Fruit fly (Drosophila melanogaster): Measurements from ENCODE around the gene CG9698.

Gene CG9698

DNA sequence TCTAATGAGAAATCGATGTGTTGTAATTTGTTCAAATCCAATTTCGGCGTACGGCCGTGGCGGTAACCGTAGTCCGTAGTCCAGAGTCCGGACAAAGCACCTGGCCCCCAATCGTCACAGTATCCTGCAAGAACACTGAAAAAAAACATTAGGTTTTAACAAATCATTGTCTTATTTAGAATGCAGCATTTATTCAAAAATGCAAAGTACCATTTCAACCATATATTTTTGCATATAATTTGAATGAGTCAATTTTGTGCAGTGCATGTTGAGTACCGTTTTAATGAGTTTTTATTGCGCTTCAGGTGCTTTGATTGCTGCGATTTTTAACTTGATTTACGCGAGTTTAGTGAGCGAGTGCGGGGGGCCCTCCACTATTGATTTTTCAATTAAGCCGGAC is 46.6 kb downstream of the CG9698 start (continued):
- no peak for TF ChIP-seq gcm (GFP tag; optimal IDR thresholded peaks at IDR 0.05)
- TF ChIP-seq trh (GFP tag; optimal IDR thresholded peaks at IDR 0.05) = no peak
- TF ChIP-seq CG2889 (GFP tag; IDR thresholded peaks at IDR 0.05) = no peak
- peak; percentile 10 for TF ChIP-seq CG1603 (tag; optimal IDR thresholded peaks at IDR 0.05)
- no peak for TF ChIP-seq sim (GFP tag; IDR thresholded peaks at IDR 0.05)
- peak; percentile 40; the same call in 1 of the 2 replicates for TF ChIP-seq onecut (GFP tag; IDR thresholded peaks at IDR 0.05)
- no peak for TF ChIP-seq CG7745 (tag; optimal IDR thresholded peaks at IDR 0.05)
- no peak for TF ChIP-seq Gsc (GFP tag; IDR thresholded peaks at IDR 0.05)
- peak; percentile 56 for TF ChIP-seq Med (GFP tag)
- no peak for TF ChIP-seq slp2 (GFP tag; optimal IDR thresholded peaks at IDR 0.05)
- no peak for TF ChIP-seq Doc3 (GFP tag; IDR thresholded peaks at IDR 0.05; ENCODE audit: partially characterized antibody)
- no peak for TF ChIP-seq CG8089 (GFP tag; optimal IDR thresholded peaks at IDR 0.05)
- no peak for TF ChIP-seq CG11695 (GFP tag; IDR thresholded peaks at IDR 0.05)
- no peak for TF ChIP-seq CG6175 (GFP tag; IDR thresholded peaks at IDR 0.05)
- no peak for TF ChIP-seq vvl (GFP tag; IDR thresholded peaks at IDR 0.05)
- TF ChIP-seq aop (GFP tag; IDR thresholded peaks at IDR 0.05) = no peak
- TF ChIP-seq CG4854 (GFP tag; optimal IDR thresholded peaks at IDR 0.05) = no peak
- no peak for TF ChIP-seq tll (GFP tag; optimal IDR thresholded peaks at IDR 0.05)
- no peak for TF ChIP-seq CG18764 (GFP tag; optimal IDR thresholded peaks at IDR 0.05)
- TF ChIP-seq CG7786 (GFP tag; optimal IDR thresholded peaks at IDR 0.05) = no peak
- no peak for TF ChIP-seq dmrt99B (tag; optimal IDR thresholded peaks at IDR 0.05)
- TF ChIP-seq CG13287 (GFP tag; IDR thresholded peaks at IDR 0.05; ENCODE audit: partially characterized antibody) = no peak
- no peak for TF ChIP-seq hb (GFP tag; IDR thresholded peaks at IDR 0.05; ENCODE audit: partially characterized antibody)
- TF ChIP-seq vfl (GFP tag; optimal IDR thresholded peaks at IDR 0.05) = no peak
- TF ChIP-seq ken (GFP tag; IDR thresholded peaks at IDR 0.05) = no peak
- peak; percentile 18 for TF ChIP-seq CG11504 (tag; optimal IDR thresholded peaks at IDR 0.05)
- peak; percentile 55; the same call in 1 of the 2 replicates for TF ChIP-seq slbo (GFP tag; IDR thresholded peaks at IDR 0.05)
- TF ChIP-seq CG1233 (GFP tag; optimal IDR thresholded peaks at IDR 0.05) = no peak
- peak; percentile 8 for TF ChIP-seq gem (tag; optimal IDR thresholded peaks at IDR 0.05)
- no peak for TF ChIP-seq trem (tag; optimal IDR thresholded peaks at IDR 0.05)
- TF ChIP-seq Jarid2 (GFP tag; optimal IDR thresholded peaks at IDR 0.05) = no peak
- TF ChIP-seq CG14441 (GFP tag; IDR thresholded peaks at IDR 0.05) = 0 out of 2 replicates have a peak, but pooled peaks have one; percentile 19
- no peak for TF ChIP-seq Pdp1 (GFP tag; optimal IDR thresholded peaks at IDR 0.05)
- no peak for TF ChIP-seq Dek (tag; optimal IDR thresholded peaks at IDR 0.05)
- TF ChIP-seq CG1024 (GFP tag; IDR thresholded peaks at IDR 0.05) = no peak
- no peak for TF ChIP-seq HmgZ (tag; optimal IDR thresholded peaks at IDR 0.05)
- no peak for TF ChIP-seq dm (GFP tag; optimal IDR thresholded peaks at IDR 0.05)
- no peak for TF ChIP-seq CG43689 (GFP tag; IDR thresholded peaks at IDR 0.05)
- peak; percentile 36; the same call in 2 of the 3 replicates for TF ChIP-seq row (GFP tag; IDR thresholded peaks at IDR 0.05)
- TF ChIP-seq lab (GFP tag; optimal IDR thresholded peaks at IDR 0.05) = no peak
- TF ChIP-seq schlank (tag; optimal IDR thresholded peaks at IDR 0.05) = no peak
- no peak for TF ChIP-seq jumu (GFP tag; optimal IDR thresholded peaks at IDR 0.05)
- TF ChIP-seq CG31388 (GFP tag; optimal IDR thresholded peaks at IDR 0.05) = no peak
- no peak for TF ChIP-seq Usf (GFP tag; optimal IDR thresholded peaks at IDR 0.05)
- TF ChIP-seq btn (GFP tag; optimal IDR thresholded peaks at IDR 0.05) = no peak
- peak; percentile 19 for TF ChIP-seq Meics (GFP tag; optimal IDR thresholded peaks at IDR 0.05)
- TF ChIP-seq CG4328 (GFP tag; optimal IDR thresholded peaks at IDR 0.05) = no peak
- no peak for TF ChIP-seq D19A (tag; optimal IDR thresholded peaks at IDR 0.05)
- no peak for TF ChIP-seq NC2β (GFP tag; optimal IDR thresholded peaks at IDR 0.05)
- TF ChIP-seq CG2678 (tag; optimal IDR thresholded peaks at IDR 0.05) = peak; percentile 17
- no peak for TF ChIP-seq org-1 (GFP tag; optimal IDR thresholded peaks at IDR 0.05)
- no peak for TF ChIP-seq dysf (GFP tag; IDR thresholded peaks at IDR 0.05)

Data from whole organism, embryonic.